Worm (Caenorhabditis elegans) whole organism, L1 larva: Measurements from ENCODE around the gene srx-112.

Experiments used
- nhr-11 ChIP-seq: fragments of 150-350 bp; optimal IDR thresholded peaks from 2 replicates; lab custom pipeline; 2014; ENCODE audit warnings: missing biosample characterization, missing genetic modification characterization
- sptf-1 ChIP-seq: fragments of 150-350 bp; optimal IDR thresholded peaks from 2 replicates; lab custom pipeline; 2014; ENCODE audit warnings: missing biosample characterization, missing genetic modification characterization

DNA sequence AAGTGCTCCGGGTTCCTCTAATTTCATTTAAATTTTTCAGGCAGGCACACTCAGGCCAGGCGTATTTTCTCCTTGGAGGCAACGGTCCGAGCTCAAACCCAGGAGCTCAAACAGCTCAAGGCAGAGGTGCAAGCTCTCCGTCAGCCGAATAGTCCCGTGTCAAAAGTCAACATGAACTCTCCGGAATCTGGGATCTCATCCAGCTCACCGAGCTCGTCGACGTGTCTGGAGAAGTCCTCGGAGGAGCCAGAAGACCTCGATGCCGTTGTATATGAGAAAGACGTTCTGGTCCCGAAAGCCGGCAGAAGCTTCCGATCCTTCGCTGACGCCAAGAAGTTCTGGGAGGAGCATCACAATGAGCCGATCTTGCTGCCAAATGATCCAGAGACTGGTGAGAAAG, 21.4 kb upstream of the srx-112 start:
- TF ChIP-seq sptf-1 (tag; lab: Kevin White, UChicago) (no peak), nhr-11 (tag; lab: Kevin White, UChicago) (no peak)
